Fruit fly (Drosophila melanogaster) whole organism, embryonic: ENCODE data around the gene Rab3GAP1.

Experiments used
- Aef1 ChIP-seq: fragments of 200-800 bp; sonication (Bioruptor generic); IDR thresholded peaks from 3 replicates; pipeline ENCODE4 v1.3.6; 2022; ENCODE audit warnings: missing biosample characterization, missing genetic modification characterization
- BtbVII ChIP-seq: fragments of 200-800 bp; sonication (Bioruptor generic); optimal IDR thresholded peaks from 3 replicates; lab custom pipeline; 2017; ENCODE audit warnings: missing biosample characterization, mild to moderate bottlenecking, missing genetic modification characterization
- CG10321 ChIP-seq: fragments of 200-800 bp; sonication (Bioruptor generic); IDR thresholded peaks from 2 replicates; pipeline ENCODE4 v1.3.6; 2022; ENCODE audit warnings: missing biosample characterization, missing genetic modification characterization
- CG13123 ChIP-seq: fragments of 200-800 bp; sonication (Bioruptor generic); optimal IDR thresholded peaks from 2 replicates; lab custom pipeline; 2016; ENCODE audit warnings: missing biosample characterization, missing genetic modification characterization
- CG14014 ChIP-seq: fragments of 200-800 bp; sonication (Bioruptor generic); IDR thresholded peaks from 2 replicates; pipeline ENCODE4 v1.3.6; 2022; ENCODE audit warnings: missing biosample characterization, missing genetic modification characterization
- CG14050 ChIP-seq: fragments of 200-800 bp; sonication (Bioruptor generic); IDR thresholded peaks from 3 replicates; pipeline ENCODE4 v1.3.6; 2022; ENCODE audit warnings: missing biosample characterization, missing genetic modification characterization
- CG14965 ChIP-seq: fragments of 200-800 bp; sonication (Bioruptor generic); optimal IDR thresholded peaks from 2 replicates; lab custom pipeline; 2016; ENCODE audit warnings: missing biosample characterization, missing genetic modification characterization, borderline replicate concordance
- CG15269 ChIP-seq: fragments of 200-800 bp; sonication (Bioruptor generic); optimal IDR thresholded peaks from 2 replicates; lab custom pipeline; 2018; ENCODE audit warnings: missing biosample characterization, mild to moderate bottlenecking, missing genetic modification characterization, moderate library complexity
- CG17385 ChIP-seq: fragments of 200-800 bp; sonication (Bioruptor generic); optimal IDR thresholded peaks from 3 replicates; lab custom pipeline; 2018; ENCODE audit warnings: missing biosample characterization, mild to moderate bottlenecking, missing genetic modification characterization
- CG18011 ChIP-seq: fragments of 200-800 bp; sonication (Bioruptor generic); optimal IDR thresholded peaks from 2 replicates; lab custom pipeline; 2017; ENCODE audit warnings: missing biosample characterization, missing genetic modification characterization, mild to moderate bottlenecking, moderate library complexity, missing genotype
- CG42726 ChIP-seq: fragments of 200-800 bp; sonication (Bioruptor generic); IDR thresholded peaks from 2 replicates; pipeline ENCODE4 v1.3.6; 2022; ENCODE audit warnings: missing biosample characterization, missing genetic modification characterization; ENCODE audit not compliant: partially characterized antibody
- CG4360 ChIP-seq: fragments of 200-800 bp; sonication (Bioruptor generic); IDR thresholded peaks from 2 replicates; pipeline ENCODE4 v1.3.6; 2022; ENCODE audit warnings: missing biosample characterization, missing genetic modification characterization
- CG4707 ChIP-seq: fragments of 200-800 bp; sonication (Bioruptor generic); optimal IDR thresholded peaks from 2 replicates; lab custom pipeline; 2018; ENCODE audit warnings: missing biosample characterization, mild to moderate bottlenecking, missing genetic modification characterization, moderate library complexity
- CG6175 ChIP-seq: fragments of 200-800 bp; sonication (Bioruptor generic); IDR thresholded peaks from 3 replicates; pipeline ENCODE4 v1.3.6; 2022; ENCODE audit warnings: missing biosample characterization, missing genetic modification characterization
- CG6813 ChIP-seq: fragments of 200-800 bp; sonication (Bioruptor generic); optimal IDR thresholded peaks from 2 replicates; lab custom pipeline; 2017; ENCODE audit warnings: missing biosample characterization, missing genetic modification characterization, mild to moderate bottlenecking, moderate library complexity, missing genetic modification reagents
- CG7987 ChIP-seq: fragments of 200-800 bp; sonication (Bioruptor generic); optimal IDR thresholded peaks from 2 replicates; lab custom pipeline; 2018; ENCODE audit warnings: missing biosample characterization, mild to moderate bottlenecking, missing genetic modification characterization, moderate library complexity
- E2f2 ChIP-seq: fragments of 200-800 bp; sonication (Bioruptor generic); IDR thresholded peaks from 2 replicates; pipeline ENCODE4 v1.3.6; 2022; ENCODE audit warnings: missing biosample characterization, missing genetic modification characterization
- Eip74EF ChIP-seq, 2 experiments: fragments of 200-800 bp in 1 of 2; fragments of >200 bp in 1 of 2; sonication (Bioruptor generic) in 1 of 2; optimal IDR thresholded peaks; 2 replicates each; lab custom pipeline; 2017 to 2019; ENCODE audit warnings: missing biosample characterization in 2 of 2, missing genetic modification characterization in 2 of 2, mild to moderate bottlenecking in 1 of 2, moderate library complexity in 1 of 2
- Ets97D ChIP-seq: fragments of 200-800 bp; sonication (Bioruptor generic); optimal IDR thresholded peaks from 3 replicates; lab custom pipeline; 2016; ENCODE audit warnings: missing biosample characterization, missing genetic modification characterization
- Fer1 ChIP-seq: fragments of 200-800 bp; sonication (Bioruptor generic); optimal IDR thresholded peaks from 2 replicates; lab custom pipeline; 2017; ENCODE audit warnings: missing biosample characterization, mild to moderate bottlenecking, missing genetic modification characterization
- HHEX ChIP-seq: fragments of 200-800 bp; sonication (Bioruptor generic); optimal IDR thresholded peaks from 3 replicates; lab custom pipeline; 2017; ENCODE audit warnings: missing biosample characterization, mild to moderate bottlenecking, missing genetic modification characterization, missing genetic modification reagents
- Med ChIP-seq: fragments of 200-800 bp; sonication (Bioruptor generic); peaks from one replicate; lab custom pipeline; 2016; ENCODE audit warnings: missing biosample characterization, missing genetic modification characterization, mild to moderate bottlenecking, inconsistent platforms, moderate library complexity
- Mes4 ChIP-seq: fragments of 200-800 bp; sonication (Bioruptor generic); optimal IDR thresholded peaks from 2 replicates; lab custom pipeline; 2016; ENCODE audit warnings: missing biosample characterization, missing genetic modification characterization
- NFAT ChIP-seq: fragments of 200-800 bp; sonication (Bioruptor generic); IDR thresholded peaks from 2 replicates; pipeline ENCODE4 v1.3.6; 2022; ENCODE audit warnings: missing biosample characterization, missing genetic modification characterization
- Neu2 ChIP-seq: fragments of 200-800 bp; sonication (Bioruptor generic); optimal IDR thresholded peaks from 3 replicates; lab custom pipeline; 2016; ENCODE audit warnings: missing biosample characterization, missing genetic modification characterization, borderline replicate concordance
- Nf-YA ChIP-seq: fragments of 200-800 bp; sonication (Bioruptor generic); IDR thresholded peaks from 2 replicates; pipeline ENCODE4 v1.3.6; 2022; ENCODE audit warnings: missing biosample characterization, missing genetic modification characterization
- Opbp ChIP-seq: fragments of 200-800 bp; sonication (Bioruptor generic); IDR thresholded peaks from 3 replicates; pipeline ENCODE4 v1.3.6; 2022; ENCODE audit warnings: missing biosample characterization, missing genetic modification characterization; ENCODE audit not compliant: partially characterized antibody
- Pdp1 ChIP-seq, 2 experiments: fragments of 200-800 bp; sonication (Bioruptor generic); optimal IDR thresholded peaks; 3 replicates each; lab custom pipeline; 2016; ENCODE audit warnings: missing biosample characterization in 2 of 2, missing genetic modification characterization in 2 of 2, mild to moderate bottlenecking in 1 of 2, moderate library complexity in 1 of 2
- Taf1 ChIP-seq: fragments of 200-800 bp; sonication (Bioruptor generic); IDR thresholded peaks from 2 replicates; pipeline ENCODE4 v1.3.6; 2022; ENCODE audit warnings: missing biosample characterization, missing genetic modification characterization
- abd-A ChIP-seq: fragments of 200-800 bp; sonication (Bioruptor generic); optimal IDR thresholded peaks from 3 replicates; lab custom pipeline; 2019; ENCODE audit warnings: missing biosample characterization, mild to moderate bottlenecking, missing genetic modification characterization, moderate library complexity
- bsh ChIP-seq, 2 experiments: fragments of 200-800 bp; sonication (Bioruptor generic); optimal IDR thresholded peaks; 2 replicates each; lab custom pipeline; 2017 to 2018; ENCODE audit warnings: mild to moderate bottlenecking in 2 of 2, missing biosample characterization in 2 of 2, missing genetic modification characterization in 2 of 2, moderate library complexity in 1 of 2
- chinmo ChIP-seq: fragments of 200-800 bp; sonication (Bioruptor generic); IDR thresholded peaks from 4 replicates; pipeline ENCODE4 v1.3.6; 2022; ENCODE audit warnings: missing biosample characterization, missing genetic modification characterization; ENCODE audit not compliant: partially characterized antibody
- chm ChIP-seq: fragments of 200-800 bp; sonication (Bioruptor generic); IDR thresholded peaks from 2 replicates; pipeline ENCODE4 v1.3.6; 2022; ENCODE audit warnings: missing biosample characterization, missing genetic modification characterization
- crol ChIP-seq: fragments of 200-800 bp; sonication (Bioruptor generic); IDR thresholded peaks from 2 replicates; pipeline ENCODE4 v1.3.6; 2022; ENCODE audit warnings: missing biosample characterization, missing genetic modification characterization
- ewg ChIP-seq: fragments of 200-800 bp; sonication (Bioruptor generic); optimal IDR thresholded peaks from 3 replicates; lab custom pipeline; 2017; ENCODE audit warnings: mild to moderate bottlenecking, missing biosample characterization, missing genetic modification reagents, missing genetic modification characterization
- kay ChIP-seq: fragments of 200-800 bp; sonication (Bioruptor generic); optimal IDR thresholded peaks from 2 replicates; lab custom pipeline; 2016; ENCODE audit warnings: missing biosample characterization, missing genetic modification characterization
- knrl ChIP-seq: fragments of 200-800 bp; sonication (Bioruptor generic); IDR thresholded peaks from 3 replicates; pipeline ENCODE4 v1.3.6; 2022; ENCODE audit warnings: missing biosample characterization, missing genetic modification characterization; ENCODE audit not compliant: partially characterized antibody
- lbe ChIP-seq: fragments of 200-800 bp; sonication (Bioruptor generic); optimal IDR thresholded peaks from 2 replicates; lab custom pipeline; 2016; ENCODE audit warnings: missing biosample characterization, mild to moderate bottlenecking, missing genetic modification characterization
- nau ChIP-seq: fragments of 200-800 bp; sonication (Bioruptor generic); optimal IDR thresholded peaks from 3 replicates; lab custom pipeline; 2017; ENCODE audit warnings: missing biosample characterization, mild to moderate bottlenecking, missing genetic modification characterization, missing genetic modification reagents
- sd ChIP-seq: fragments of 200-800 bp; sonication (Bioruptor generic); optimal IDR thresholded peaks from 3 replicates; lab custom pipeline; 2018; ENCODE audit warnings: missing biosample characterization, mild to moderate bottlenecking, missing genetic modification characterization, moderate library complexity
- sens ChIP-seq: fragments of 200-800 bp; sonication (Bioruptor generic); peaks from one replicate; lab custom pipeline; 2016; ENCODE audit warnings: missing biosample characterization, missing genetic modification characterization
- slbo ChIP-seq: fragments of 200-800 bp; sonication (Bioruptor generic); IDR thresholded peaks from 2 replicates; pipeline ENCODE4 v1.3.6; 2022; ENCODE audit warnings: missing biosample characterization, missing genetic modification characterization
- slp2 ChIP-seq: fragments of 200-800 bp; sonication (Bioruptor generic); optimal IDR thresholded peaks from 2 replicates; lab custom pipeline; 2016; ENCODE audit warnings: missing biosample characterization, missing genetic modification characterization
- ttk ChIP-seq: fragments of 200-800 bp; sonication (Bioruptor generic); IDR thresholded peaks from 2 replicates; pipeline ENCODE4 v2.1.2; 2022; ENCODE audit warnings: missing biosample characterization, missing genetic modification characterization
- z ChIP-seq: fragments of 200-800 bp; sonication (Bioruptor generic); IDR thresholded peaks from 3 replicates; pipeline ENCODE4 v1.3.6; 2022; ENCODE audit warnings: missing biosample characterization, missing genetic modification characterization

Gene Rab3GAP1

dm6 chr2L:1645328-1645727 is 34.4 kb upstream of the Rab3GAP1 start:
- TF ChIP-seq sd (tag; lab: Kevin White, UChicago) (peak; percentile 72), Nf-YA (GFP tag; lab: Robert Waterston, UW) (0 out of 2 replicates have a peak, but pooled peaks have one; percentile 12), chinmo (peak; percentile 93), Med (peak; percentile 71), CG42726 (GFP tag; lab: Robert Waterston, UW) (no peak), CG15269 (tag; lab: Kevin White, UChicago) (no peak), slbo (GFP tag; lab: Robert Waterston, UW) (peak; percentile 17; the same call in 1 of the 2 replicates), Opbp (GFP tag; lab: Robert Waterston, UW) (no peak), NFAT (GFP tag; lab: Robert Waterston, UW) (no peak), CG6175 (GFP tag; lab: Robert Waterston, UW) (no peak), Ets97D (GFP tag; lab: Kevin White, UChicago) (no peak), CG14965 (no peak), Neu2 (GFP tag; lab: Kevin White, UChicago) (no peak), z (GFP tag; lab: Robert Waterston, UW) (0 out of 3 replicates have a peak, but pooled peaks have one; percentile 17), kay (GFP tag; lab: Kevin White, UChicago) (no peak), Pdp1 (GFP tag; optimal IDR thresholded peaks at IDR 0.05; lab: Kevin White, UChicago) (peak in 1 of 2 experiments; percentile 39), E2f2 (0 out of 2 replicates have a peak, but pooled peaks have one; percentile 8), CG18011 (GFP tag; lab: Kevin White, UChicago) (no peak), sens (GFP tag; lab: Kevin White, UChicago) (peak; percentile 18), CG13123 (no peak), ewg (GFP tag; lab: Kevin White, UChicago) (no peak), BtbVII (GFP tag; lab: Kevin White, UChicago) (no peak), bsh (GFP tag; optimal IDR thresholded peaks at IDR 0.05; lab: Kevin White, UChicago) (no peak), chm (GFP tag; lab: Robert Waterston, UW) (no peak), crol (GFP tag; lab: Robert Waterston, UW) (peak; percentile 58), CG4707 (GFP tag; lab: Kevin White, UChicago) (no peak), HHEX (GFP tag; lab: Kevin White, UChicago) (no peak), CG6813 (GFP tag; lab: Kevin White, UChicago) (no peak), ttk (GFP tag; lab: Robert Waterston, UW) (no peak), CG7987 (GFP tag; lab: Kevin White, UChicago) (no peak), slp2 (GFP tag; lab: Kevin White, UChicago) (no peak), Eip74EF (GFP tag; optimal IDR thresholded peaks at IDR 0.05; lab: Kevin White, UChicago) (peak in 1 of 2 experiments; percentile 5), abd-A (tag; lab: Kevin White, UChicago) (peak; percentile 54), CG14050 (GFP tag; lab: Robert Waterston, UW) (no peak)

- TF ChIP-seq Taf1 (GFP tag; lab: Robert Waterston, UW), result 0 out of 2 replicates have a peak, but pooled peaks have one; percentile 7
- no peak for TF ChIP-seq knrl (GFP tag; lab: Robert Waterston, UW)
- TF ChIP-seq lbe (GFP tag; lab: Kevin White, UChicago), result peak; percentile 16
- TF ChIP-seq CG10321 (GFP tag; lab: Robert Waterston, UW), result peak; percentile 50
- TF ChIP-seq Aef1 (GFP tag; lab: Robert Waterston, UW), result no peak
- TF ChIP-seq Mes4 (GFP tag; lab: Kevin White, UChicago), result no peak
- TF ChIP-seq CG17385 (GFP tag; lab: Kevin White, UChicago), result no peak
- TF ChIP-seq nau (GFP tag; lab: Kevin White, UChicago), result no peak
- TF ChIP-seq CG4360 (GFP tag; lab: Robert Waterston, UW), result no peak
- TF ChIP-seq Fer1 (GFP tag; lab: Kevin White, UChicago), result no peak
- 0 out of 2 replicates have a peak, but pooled peaks have one; percentile 11 for TF ChIP-seq CG14014
- TF ChIP-seq, all 482 proteins: peak for 4
Measured at dm6 chr2L:1644378-1644777, 33.4 kb upstream of the Rab3GAP1 start.
